Worm (Caenorhabditis elegans): ENCODE data around the gene cpt-1.

The cpt-1 gene

DNA sequence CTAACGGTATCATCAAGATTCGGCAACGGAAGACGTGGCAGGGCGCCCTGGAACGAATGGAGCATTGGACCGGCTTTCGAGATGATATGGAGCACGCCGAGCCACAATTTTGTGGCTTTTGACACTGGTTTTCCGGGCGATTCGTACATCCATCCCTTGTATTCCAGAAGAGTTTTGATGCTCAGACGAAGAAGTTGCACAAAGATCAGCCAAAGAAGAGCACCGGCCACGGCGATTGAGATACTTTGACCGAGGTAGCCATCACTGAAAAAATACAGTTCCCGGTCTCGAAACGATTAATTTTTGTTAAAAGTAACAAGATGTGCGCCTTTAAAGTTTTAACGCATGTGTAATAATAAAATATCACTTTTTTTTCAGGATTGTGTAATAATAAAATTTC is 1.1 kb downstream of the cpt-1 start:
- no peak for TF ChIP-seq sea-1 (GFP tag; conservative IDR thresholded peaks at IDR 0.05)
- TF ChIP-seq aly-1 (tag; optimal IDR thresholded peaks at IDR 0.05): no peak
- TF ChIP-seq flt-1 (GFP tag; IDR thresholded peaks at IDR 0.05): no peak
- no peak for TF ChIP-seq scrt-1 (GFP tag; IDR thresholded peaks at IDR 0.05)
- TF ChIP-seq tbx-11 (GFP tag; IDR thresholded peaks at IDR 0.05): no peak
- no peak for TF ChIP-seq B0310.2 (tag; optimal IDR thresholded peaks at IDR 0.05)

DNA sequence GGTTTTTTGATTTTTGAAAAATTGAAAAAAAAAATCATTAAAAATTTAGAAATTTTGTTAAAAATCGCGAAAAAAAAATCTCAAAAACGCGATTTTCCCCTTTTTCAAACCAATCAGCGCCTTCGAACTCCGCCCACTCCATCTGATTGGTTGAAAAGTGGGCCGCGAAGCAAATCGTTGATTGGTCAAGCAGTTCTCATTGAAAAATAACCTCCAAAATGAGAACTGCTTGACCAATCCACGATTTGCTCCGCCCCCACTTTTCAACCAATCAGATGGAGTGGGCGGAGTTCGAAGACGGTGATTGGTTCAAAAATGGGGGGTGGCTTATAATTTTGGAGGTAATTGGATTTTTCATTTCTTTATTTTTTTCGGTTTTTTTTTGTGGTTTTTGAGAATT is 5.9 kb downstream of the cpt-1 start:
- TF ChIP-seq ets-7 (tag; optimal IDR thresholded peaks at IDR 0.05) (no peak), ama-1 (optimal IDR thresholded peaks at IDR 0.05) (no peak), aly-1 (tag; optimal IDR thresholded peaks at IDR 0.05) (no peak), B0310.2 (tag; optimal IDR thresholded peaks at IDR 0.05) (no peak), hmbx-1 (tag; optimal IDR thresholded peaks at IDR 0.05) (no peak), hmg-4 (GFP tag; optimal IDR thresholded peaks at IDR 0.05) (no peak), hnd-1 (tag; optimal IDR thresholded peaks at IDR 0.05) (no peak), sea-1 (GFP tag; conservative IDR thresholded peaks at IDR 0.05) (no peak), tbx-11 (GFP tag; IDR thresholded peaks at IDR 0.05) (no peak), F13C5.2 (tag; optimal IDR thresholded peaks at IDR 0.05) (no peak), ceh-13 (GFP tag; optimal IDR thresholded peaks at IDR 0.05) (no peak), tra-4 (tag; optimal IDR thresholded peaks at IDR 0.05) (no peak), scrt-1 (GFP tag; IDR thresholded peaks at IDR 0.05) (no peak)

DNA sequence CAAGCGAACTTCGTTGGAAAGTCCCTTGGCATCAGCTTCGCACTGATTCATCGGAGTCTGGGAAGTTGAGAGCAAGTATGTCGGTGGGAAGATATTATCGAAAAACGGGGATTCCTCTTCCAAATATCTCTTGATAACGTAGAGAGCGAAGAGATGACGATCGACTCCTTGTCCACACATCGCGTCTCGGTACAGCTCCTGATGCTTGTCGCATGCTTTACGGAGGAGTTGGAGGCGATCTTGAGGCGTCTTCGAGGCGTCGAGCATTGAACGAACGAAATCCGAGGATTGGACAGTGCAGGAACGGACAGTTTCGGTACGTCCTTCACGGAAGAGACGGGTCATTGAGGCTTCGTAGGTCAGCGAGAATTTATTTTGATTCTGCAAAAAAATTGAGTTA is 6.8 kb downstream of the cpt-1 start:
- peak; percentile 49 for TF ChIP-seq aly-1 (tag; optimal IDR thresholded peaks at IDR 0.05)
- no peak for TF ChIP-seq tbx-11 (GFP tag; IDR thresholded peaks at IDR 0.05)
- TF ChIP-seq ama-1 (optimal IDR thresholded peaks at IDR 0.05): no peak
- no peak for TF ChIP-seq tbx-37 (GFP tag; conservative IDR thresholded peaks at IDR 0.05)

DNA sequence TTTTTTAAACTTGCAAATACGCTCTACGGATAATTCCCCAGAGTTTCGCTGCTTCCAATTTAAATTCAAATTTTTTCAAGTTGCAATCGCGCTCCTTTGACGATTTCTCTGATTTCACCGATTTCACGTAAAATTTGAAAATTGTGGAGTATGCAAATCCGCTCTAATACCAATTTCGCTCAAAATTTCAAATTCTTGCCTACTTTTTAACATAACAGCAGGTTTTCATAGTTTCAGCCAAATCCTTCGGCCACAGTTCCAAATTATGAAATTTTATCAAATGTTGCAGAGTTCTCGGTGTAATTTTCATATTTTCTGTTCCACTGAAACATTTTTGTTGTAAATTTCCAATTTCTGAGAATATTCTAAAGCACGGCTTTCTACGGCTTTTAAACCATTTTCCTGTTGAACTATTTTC is 8.4 kb downstream of the cpt-1 start, which contains the start of gene alkb-7:
alkb-7 (minus strand) TSS at position 323 of the 418 bp plus-strand sequence.
- no peak for TF ChIP-seq flt-1 (GFP tag; IDR thresholded peaks at IDR 0.05)
- TF ChIP-seq tbx-11 (GFP tag; IDR thresholded peaks at IDR 0.05): no peak
- no peak for TF ChIP-seq ceh-36 (tag; optimal IDR thresholded peaks at IDR 0.05)
- no peak for TF ChIP-seq sea-1 (GFP tag; conservative IDR thresholded peaks at IDR 0.05)
- TF ChIP-seq ama-1 (optimal IDR thresholded peaks at IDR 0.05): peak; percentile 79
- peak; percentile 24 for TF ChIP-seq B0310.2 (tag; optimal IDR thresholded peaks at IDR 0.05)
- peak; percentile 14 for TF ChIP-seq F13C5.2 (tag; optimal IDR thresholded peaks at IDR 0.05)
- no peak for TF ChIP-seq tbx-37 (GFP tag; conservative IDR thresholded peaks at IDR 0.05)
- no peak for TF ChIP-seq ceh-13 (GFP tag; optimal IDR thresholded peaks at IDR 0.05)
- TF ChIP-seq scrt-1 (GFP tag; IDR thresholded peaks at IDR 0.05): no peak
- TF ChIP-seq hnd-1 (tag; optimal IDR thresholded peaks at IDR 0.05): no peak
- no peak for TF ChIP-seq aly-1 (tag; optimal IDR thresholded peaks at IDR 0.05)
- TF ChIP-seq ets-7 (tag; optimal IDR thresholded peaks at IDR 0.05): no peak
- no peak for TF ChIP-seq hmg-4 (GFP tag; optimal IDR thresholded peaks at IDR 0.05)
- TF ChIP-seq hmbx-1 (tag; optimal IDR thresholded peaks at IDR 0.05): no peak
- 0 out of 2 replicates have a peak, but pooled peaks have one; percentile 20 for TF ChIP-seq pes-1 (GFP tag; IDR thresholded peaks at IDR 0.05)
- TF ChIP-seq tra-4 (tag; optimal IDR thresholded peaks at IDR 0.05): peak; percentile 22

DNA sequence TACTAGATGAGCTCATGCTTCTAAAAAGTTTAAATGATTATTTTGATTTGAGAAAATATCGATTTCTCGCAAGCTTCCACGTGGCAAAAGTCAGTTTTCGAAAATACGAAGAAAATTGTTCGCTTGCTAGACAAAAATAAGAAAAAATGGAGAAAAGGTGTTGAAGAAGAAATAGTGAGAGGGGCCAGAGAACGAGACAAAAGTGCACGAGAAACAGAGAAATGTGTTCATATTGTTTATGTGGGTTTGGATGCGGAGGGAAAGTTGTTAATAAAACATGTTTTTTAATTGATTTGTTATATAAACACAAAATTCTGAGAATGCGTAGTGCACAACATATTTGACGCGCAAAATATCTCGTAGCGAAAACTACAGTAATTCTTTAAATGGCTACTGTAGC is 10.9 kb downstream of the cpt-1 start, which contains the start of gene Y46G5A.15:
Y46G5A.15 (minus strand) TSS at position 26 of the 400 bp plus-strand sequence.
- TF ChIP-seq tra-4 (tag; optimal IDR thresholded peaks at IDR 0.05) (no peak), ama-1 (optimal IDR thresholded peaks at IDR 0.05) (no peak)

DNA sequence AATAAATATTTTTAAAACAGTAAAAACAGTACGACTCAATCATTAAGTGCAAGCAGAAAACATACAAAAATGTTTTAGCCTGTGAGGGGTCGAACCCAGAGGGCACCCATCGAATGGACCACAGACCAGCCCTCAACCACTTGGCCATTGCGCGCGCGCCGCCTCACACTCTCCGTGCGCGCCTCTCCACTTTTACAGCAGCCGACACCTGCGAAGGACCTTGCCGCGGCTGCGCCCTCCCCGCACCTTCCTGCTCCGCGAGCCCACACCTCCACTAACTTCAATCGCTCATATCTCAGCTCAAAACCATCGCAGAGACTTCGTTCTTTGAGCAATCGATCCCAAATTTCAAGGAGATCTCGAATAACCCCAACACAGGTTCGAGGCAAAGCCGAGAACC is 17.9 kb downstream of the cpt-1 start:
- TF ChIP-seq sea-1 (GFP tag; conservative IDR thresholded peaks at IDR 0.05) (0 out of 2 replicates have a peak, but pooled peaks have one; percentile 13), flt-1 (GFP tag; IDR thresholded peaks at IDR 0.05) (peak; percentile 36; the same call in 1 of the 2 replicates)

DNA sequence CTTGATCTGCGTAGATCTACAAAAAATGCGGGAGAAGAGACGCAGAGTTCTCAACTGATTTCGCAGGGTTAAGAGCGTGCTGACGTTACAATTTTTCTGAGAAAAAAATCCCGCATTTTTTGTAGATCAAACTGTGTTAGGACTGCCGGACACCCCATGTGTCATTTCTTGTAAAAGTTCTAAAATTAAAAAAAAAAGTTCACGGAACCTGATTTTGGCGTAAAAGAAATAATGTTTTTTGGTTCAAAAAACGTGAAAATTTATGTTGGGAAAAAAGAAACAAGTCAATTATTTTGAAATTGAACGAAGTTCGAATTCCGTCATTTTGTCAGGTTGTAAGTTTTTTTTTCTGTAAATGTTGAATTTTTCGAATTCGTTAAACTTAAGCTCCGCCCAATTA is 19.9 kb downstream of the cpt-1 start, which contains the start of gene Y46G5A.34:
Y46G5A.34 (plus strand) TSS at position 301 of the 400 bp plus-strand sequence.
- TF ChIP-seq F13C5.2 (tag; optimal IDR thresholded peaks at IDR 0.05): no peak
- TF ChIP-seq ama-1 (optimal IDR thresholded peaks at IDR 0.05): no peak
- TF ChIP-seq ets-7 (tag; optimal IDR thresholded peaks at IDR 0.05): no peak
- TF ChIP-seq ceh-36 (tag; optimal IDR thresholded peaks at IDR 0.05): no peak
- no peak for TF ChIP-seq flt-1 (GFP tag; IDR thresholded peaks at IDR 0.05)
- no peak for TF ChIP-seq tbx-11 (GFP tag; IDR thresholded peaks at IDR 0.05)
- no peak for TF ChIP-seq hmg-4 (GFP tag; optimal IDR thresholded peaks at IDR 0.05)
- TF ChIP-seq sea-1 (GFP tag; conservative IDR thresholded peaks at IDR 0.05): no peak
- no peak for TF ChIP-seq ceh-13 (GFP tag; optimal IDR thresholded peaks at IDR 0.05)
- TF ChIP-seq hnd-1 (tag; optimal IDR thresholded peaks at IDR 0.05): no peak
- TF ChIP-seq tbx-37 (GFP tag; conservative IDR thresholded peaks at IDR 0.05): no peak
- TF ChIP-seq hmbx-1 (tag; optimal IDR thresholded peaks at IDR 0.05): no peak
- no peak for TF ChIP-seq aly-1 (tag; optimal IDR thresholded peaks at IDR 0.05)
- no peak for TF ChIP-seq scrt-1 (GFP tag; IDR thresholded peaks at IDR 0.05)

DNA sequence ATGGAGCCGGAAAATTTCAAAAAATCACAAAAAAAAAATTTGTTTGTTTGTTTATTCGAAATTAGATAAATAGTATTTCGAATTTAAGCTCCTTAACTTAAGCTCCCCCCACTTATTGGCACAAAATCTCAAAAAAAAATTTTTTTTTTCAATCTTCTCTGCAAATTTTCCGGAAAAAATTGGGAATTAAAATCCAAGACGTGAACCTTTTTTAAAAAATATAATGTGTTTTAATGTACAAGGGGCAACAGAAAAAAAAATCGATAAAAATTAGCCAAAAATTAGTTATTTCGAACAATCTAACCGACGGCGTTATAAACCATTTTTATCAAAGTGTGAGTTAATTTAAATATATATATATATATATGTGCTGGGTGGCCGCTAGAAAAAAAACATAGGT is 21.9 kb downstream of the cpt-1 start, which contains the start of gene Y46G5A.14:
Y46G5A.14 (plus strand) TSS at position 301 of the 400 bp plus-strand sequence.
- TF ChIP-seq flt-1 (GFP tag; IDR thresholded peaks at IDR 0.05) (no peak), pes-1 (GFP tag; IDR thresholded peaks at IDR 0.05) (no peak), B0310.2 (tag; optimal IDR thresholded peaks at IDR 0.05) (no peak), ceh-36 (tag; optimal IDR thresholded peaks at IDR 0.05) (no peak), F13C5.2 (tag; optimal IDR thresholded peaks at IDR 0.05) (no peak), ceh-13 (GFP tag; optimal IDR thresholded peaks at IDR 0.05) (no peak), sea-1 (GFP tag; conservative IDR thresholded peaks at IDR 0.05) (no peak), hnd-1 (tag; optimal IDR thresholded peaks at IDR 0.05) (no peak), aly-1 (tag; optimal IDR thresholded peaks at IDR 0.05) (no peak), tbx-11 (GFP tag; IDR thresholded peaks at IDR 0.05) (no peak)

Measured in whole organism, early embryonic.